Fruit fly (Drosophila melanogaster): ENCODE results near the gene nau.

DNA sequence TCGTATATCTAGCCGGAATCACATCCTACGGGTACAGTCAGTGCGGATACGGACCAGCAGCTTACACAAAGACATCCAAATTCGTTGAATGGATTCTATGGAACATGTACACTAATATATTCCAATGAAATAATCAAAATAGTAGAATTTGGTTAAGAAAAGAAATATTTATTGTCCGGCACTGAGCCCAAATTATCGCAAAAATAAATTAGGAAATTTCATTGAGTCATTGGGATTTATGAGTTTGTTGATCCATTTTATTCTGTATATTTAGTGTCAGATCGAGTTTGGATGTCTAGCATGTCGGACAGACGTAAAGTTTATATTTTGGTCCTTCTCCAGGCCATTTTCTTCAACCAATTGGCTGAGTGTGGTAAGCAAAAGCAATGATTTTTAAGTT, 34.4 kb downstream of the nau start, which contains the start of gene CG18754:
- TF ChIP-seq h (optimal IDR thresholded peaks at IDR 0.05) (no peak), insv (optimal IDR thresholded peaks at IDR 0.05) (no peak), ttk (optimal IDR thresholded peaks at IDR 0.05) (no peak), Myc (optimal IDR thresholded peaks at IDR 0.05) (no peak), psq (optimal IDR thresholded peaks at IDR 0.05) (no peak)
